Worm (Caenorhabditis elegans) whole organism, L4 larva: ENCODE data around the gene F58B4.3.

ENCODE experiments used
- D1046.2 ChIP-seq: fragments of 200-800 bp; sonication (Bioruptor generic); IDR thresholded peaks from 2 replicates; pipeline ENCODE4 v1.3.6; 2022; ENCODE audit warnings: missing genetic modification characterization, missing compliant biosample characterization
- F10B5.3 ChIP-seq: sonication (generic microtip); optimal IDR thresholded peaks from 2 replicates; lab custom pipeline; 2016; ENCODE audit warnings: mild to moderate bottlenecking, missing genetic modification characterization, missing compliant biosample characterization
- T26A8.4 ChIP-seq: fragments of 200-800 bp; sonication (Bioruptor generic); IDR thresholded peaks from 2 replicates; pipeline ENCODE4 v1.3.6; 2022; ENCODE audit warnings: missing genetic modification characterization, missing compliant biosample characterization
- Y105C5A.15 ChIP-seq: fragments of 200-800 bp; sonication (Bioruptor generic); IDR thresholded peaks from 2 replicates; pipeline ENCODE4 v1.3.6; 2022; ENCODE audit warnings: missing genetic modification characterization, missing compliant biosample characterization
- aha-1 ChIP-seq: fragments of 150-350 bp; peaks from one replicate; lab custom pipeline; 2014; ENCODE audit warnings: missing biosample characterization, missing genetic modification characterization
- ama-1 ChIP-seq: fragments of 150-350 bp; optimal IDR thresholded peaks from 2 replicates; lab custom pipeline; 2014; ENCODE audit warnings: inconsistent platforms, mixed read lengths
- ceh-20 ChIP-seq: fragments of 200-800 bp; sonication (Bioruptor generic); IDR thresholded peaks from 2 replicates; pipeline ENCODE4 v1.3.6; 2022; ENCODE audit warnings: missing genetic modification reagents, missing genetic modification characterization, missing compliant biosample characterization
- ces-1 ChIP-seq: fragments of 150-350 bp; sonication (generic microtip); optimal IDR thresholded peaks from 4 replicates; lab custom pipeline; 2014; ENCODE audit warnings: missing biosample characterization, missing genetic modification reagents, missing genetic modification characterization
- daf-16 ChIP-seq, 3 experiments: sonication (generic microtip); optimal IDR thresholded peaks; 2 replicates each; lab custom pipeline; 2016 to 2017; ENCODE audit warnings: missing genetic modification characterization in 3 of 3, missing genetic modification reagents in 3 of 3, mild to moderate bottlenecking in 2 of 3, missing compliant biosample characterization in 2 of 3, missing biosample characterization in 1 of 3, moderate library complexity in 1 of 3
- dmd-8 ChIP-seq: fragments of 200-800 bp; sonication (Bioruptor generic); IDR thresholded peaks from 2 replicates; pipeline ENCODE4 v1.3.6; 2022; ENCODE audit warnings: missing genetic modification characterization, missing compliant biosample characterization
- dmd-9 ChIP-seq: fragments of 200-800 bp; sonication (Bioruptor generic); IDR thresholded peaks from 2 replicates; pipeline ENCODE4 v1.3.6; 2022; ENCODE audit warnings: missing genetic modification reagents, missing genetic modification characterization, missing compliant biosample characterization
- dpl-1 ChIP-seq: fragments of 150-350 bp; optimal IDR thresholded peaks from 2 replicates; lab custom pipeline; 2014; ENCODE audit warnings: missing biosample characterization, missing genetic modification reagents, missing genetic modification characterization
- duxl-1 ChIP-seq: sonication (generic microtip); optimal IDR thresholded peaks from 2 replicates; lab custom pipeline; 2016; ENCODE audit warnings: mild to moderate bottlenecking, missing genetic modification characterization, moderate library complexity, missing compliant biosample characterization; ENCODE audit not compliant: poor library complexity
- egl-27 ChIP-seq: sonication (generic microtip); optimal IDR thresholded peaks from 3 replicates; lab custom pipeline; 2017; ENCODE audit warnings: missing biosample characterization, missing genetic modification reagents, missing genetic modification characterization
- egl-43 ChIP-seq: fragments of 200-800 bp; sonication (Bioruptor generic); IDR thresholded peaks from 2 replicates; pipeline ENCODE4 v1.3.6; 2022; ENCODE audit warnings: missing genetic modification reagents, missing genetic modification characterization, missing compliant biosample characterization
- hlh-30 ChIP-seq: sonication (generic microtip); optimal IDR thresholded peaks from 2 replicates; lab custom pipeline; 2017; ENCODE audit warnings: antibody characterized with exemption, mild to moderate bottlenecking, missing genetic modification characterization, missing compliant biosample characterization; ENCODE audit not compliant: insufficient read depth
- hmg-1.1 ChIP-seq: fragments of 200-800 bp; sonication (Bioruptor generic); IDR thresholded peaks from 2 replicates; pipeline ENCODE4 v1.3.6; 2022; ENCODE audit warnings: missing genetic modification reagents, missing genetic modification characterization, missing compliant biosample characterization
- jun-1 ChIP-seq: fragments of 150-350 bp; optimal IDR thresholded peaks from 2 replicates; lab custom pipeline; 2014; ENCODE audit warnings: missing biosample characterization, missing genetic modification reagents, missing genetic modification characterization
- lin-15B ChIP-seq: fragments of 150-350 bp; sonication (generic microtip); optimal IDR thresholded peaks from 3 replicates; lab custom pipeline; 2014; ENCODE audit warnings: missing biosample characterization, missing genetic modification characterization
- lin-38 ChIP-seq: fragments of 200-800 bp; sonication (Bioruptor generic); IDR thresholded peaks from 2 replicates; pipeline ENCODE4 v1.3.6; 2022; ENCODE audit warnings: missing genetic modification reagents, missing genetic modification characterization, missing compliant biosample characterization
- lin-39 ChIP-seq: fragments of 150-350 bp; optimal IDR thresholded peaks from 2 replicates; lab custom pipeline; 2014; ENCODE audit warnings: missing biosample characterization, missing genetic modification reagents, missing genetic modification characterization
- lir-3 ChIP-seq: sonication (generic microtip); optimal IDR thresholded peaks from 2 replicates; lab custom pipeline; 2016; ENCODE audit warnings: mild to moderate bottlenecking, missing genetic modification characterization, missing compliant biosample characterization
- lsy-2 ChIP-seq, 2 experiments: fragments of 150-350 bp in 1 of 2; sonication (generic microtip) in 1 of 2; optimal IDR thresholded peaks; 2 replicates each; lab custom pipeline; 2014 to 2017; ENCODE audit warnings: missing biosample characterization in 2 of 2, missing genetic modification characterization in 2 of 2
- mdl-1 ChIP-seq, 2 experiments: fragments of 150-350 bp in 1 of 2; sonication (generic microtip) in 1 of 2; optimal IDR thresholded peaks; 2 replicates each; lab custom pipeline; 2014 to 2017; ENCODE audit warnings: missing biosample characterization in 2 of 2, missing genetic modification characterization in 2 of 2
- mxl-2 ChIP-seq: fragments of 200-800 bp; sonication (Bioruptor generic); conservative IDR thresholded peaks from 2 replicates; pipeline ENCODE4 v1.3.6; 2022; ENCODE audit warnings: missing genetic modification reagents, missing genetic modification characterization, missing compliant biosample characterization
- nhr-11 ChIP-seq: fragments of 150-350 bp; optimal IDR thresholded peaks from 2 replicates; lab custom pipeline; 2014; ENCODE audit warnings: missing biosample characterization, missing genetic modification characterization
- nhr-111 ChIP-seq: fragments of 200-800 bp; sonication (Bioruptor generic); optimal IDR thresholded peaks from 2 replicates; lab custom pipeline; 2018; ENCODE audit warnings: mild to moderate bottlenecking, missing genetic modification characterization, missing compliant biosample characterization
- nhr-25 ChIP-seq: sonication (generic microtip); optimal IDR thresholded peaks from 2 replicates; lab custom pipeline; 2017; ENCODE audit warnings: missing genetic modification characterization, mild to moderate bottlenecking, missing compliant biosample characterization, antibody characterized with exemption, moderate library complexity, borderline replicate concordance; ENCODE audit not compliant: insufficient read depth
- nhr-42 ChIP-seq: fragments of 200-800 bp; sonication (Bioruptor generic); IDR thresholded peaks from 2 replicates; pipeline ENCODE4 v1.3.6; 2022; ENCODE audit warnings: missing genetic modification characterization, missing compliant biosample characterization
- nhr-6 ChIP-seq: fragments of 150-350 bp; optimal IDR thresholded peaks from 2 replicates; lab custom pipeline; 2014; ENCODE audit warnings: missing biosample characterization, missing genetic modification characterization
- nhr-77 ChIP-seq: fragments of 150-350 bp; optimal IDR thresholded peaks from 2 replicates; lab custom pipeline; 2014; ENCODE audit warnings: missing biosample characterization, missing genetic modification characterization
- skn-1 ChIP-seq: fragments of 150-350 bp; optimal IDR thresholded peaks from 2 replicates; lab custom pipeline; 2014; ENCODE audit warnings: missing biosample characterization, missing genetic modification characterization
- snpc-4 ChIP-seq: fragments of 150-350 bp; optimal IDR thresholded peaks from 2 replicates; lab custom pipeline; 2014; ENCODE audit warnings: missing biosample characterization, missing genetic modification characterization
- spr-1 ChIP-seq: sonication (generic microtip); optimal IDR thresholded peaks from 2 replicates; lab custom pipeline; 2016; ENCODE audit warnings: mild to moderate bottlenecking, missing genetic modification characterization, missing compliant biosample characterization
- unc-62 ChIP-seq, 3 experiments: fragments of 150-350 bp in 1 of 3; sonication (generic microtip); optimal IDR thresholded peaks in 2 of 3; peaks in 1 of 3; 1 replicate in 1 of 3; 2 replicates in 2 of 3; lab custom pipeline; 2014 to 2017; ENCODE audit warnings: missing biosample characterization in 3 of 3, missing genetic modification characterization in 3 of 3, missing genetic modification reagents in 3 of 3, missing genotype in 1 of 3
- zip-11 ChIP-seq: fragments of 200-800 bp; sonication (Bioruptor generic); IDR thresholded peaks from 2 replicates; pipeline ENCODE4 v1.3.6; 2022; ENCODE audit warnings: missing genetic modification characterization, missing compliant biosample characterization
- ztf-11 ChIP-seq: fragments of 150-350 bp; optimal IDR thresholded peaks from 2 replicates; lab custom pipeline; 2014; ENCODE audit warnings: missing biosample characterization, missing genetic modification characterization

F58B4.3 gene

DNA sequence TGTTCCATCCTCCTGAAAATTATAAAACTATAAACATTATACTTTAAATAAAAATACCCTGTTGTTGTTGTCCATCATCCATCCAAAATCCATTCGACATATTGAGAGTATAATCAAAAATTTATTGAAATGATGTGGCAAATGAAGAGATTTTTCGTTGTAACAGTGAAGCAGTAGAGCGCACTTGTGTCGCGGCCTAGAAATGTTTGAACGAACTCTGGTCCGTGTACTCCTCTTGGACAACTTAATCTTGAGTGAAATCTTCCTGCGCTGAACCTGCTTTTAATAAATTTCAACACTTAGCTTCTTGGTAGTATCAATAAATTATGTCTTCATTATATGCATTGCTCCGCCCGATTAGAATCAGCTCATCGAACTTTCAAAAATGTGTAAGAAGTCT is 35.0 kb upstream of the F58B4.3 start, which contains the start of the genes F32D8.14 and F32D8.5 (continued):
- no peak for TF ChIP-seq zip-11
- TF ChIP-seq Y105C5A.15 (GFP tag; lab: Robert Waterston, UW), result no peak
- TF ChIP-seq lin-39, result no peak
- no peak for TF ChIP-seq nhr-25
- TF ChIP-seq spr-1 (tag; lab: Kevin White, UChicago), result peak; percentile 32
- TF ChIP-seq egl-43 (GFP tag; lab: Robert Waterston, UW), result no peak
- peak; percentile 30 for TF ChIP-seq nhr-11

ce11 chrV:10896295-10896694 is 33.3 kb upstream of the F58B4.3 start, which contains the start of gene F32D8.13:
Gene F32D8.13 (minus strand): TSS chrV:10896543.
- TF ChIP-seq lin-38 (GFP tag; lab: Robert Waterston, UW) (peak; percentile 28; the same call in 1 of the 2 replicates), ama-1 (lab: Kevin White, UChicago) (peak; percentile 52), daf-16 (GFP tag; optimal IDR thresholded peaks at IDR 0.05; lab: Kevin White, UChicago) (no peak), daf-16 (tag; optimal IDR thresholded peaks at IDR 0.05; lab: Kevin White, UChicago) (peak; percentile 13), lsy-2 (tag; optimal IDR thresholded peaks at IDR 0.05; lab: Kevin White, UChicago) (peak in 1 of 2 experiments; percentile 31), ceh-20 (GFP tag; lab: Robert Waterston, UW) (no peak), aha-1 (peak; percentile 58), nhr-42 (0 out of 2 replicates have a peak, but pooled peaks have one; percentile 6), lir-3 (tag; lab: Kevin White, UChicago) (no peak), T26A8.4 (GFP tag; lab: Robert Waterston, UW) (peak; percentile 45), mdl-1 (tag; optimal IDR thresholded peaks at IDR 0.05; lab: Kevin White, UChicago) (no peak), hmg-1.1 (GFP tag; lab: Robert Waterston, UW) (no peak)

- no peak for TF ChIP-seq dpl-1 (GFP tag; lab: Kevin White, UChicago)
- no peak for TF ChIP-seq unc-62 (GFP tag; optimal IDR thresholded peaks at IDR 0.05 in 1 of 2; lab: Kevin White, UChicago)
- TF ChIP-seq unc-62 (tag; optimal IDR thresholded peaks at IDR 0.05; lab: Kevin White, UChicago), result no peak
- TF ChIP-seq nhr-6 (tag; lab: Kevin White, UChicago), result no peak
- TF ChIP-seq snpc-4 (tag; lab: Kevin White, UChicago), result no peak
- TF ChIP-seq, all 104 proteins: peak for 0
Measured at ce11 chrV:10896706-10897105, 32.9 kb upstream of the F58B4.3 start.

DNA sequence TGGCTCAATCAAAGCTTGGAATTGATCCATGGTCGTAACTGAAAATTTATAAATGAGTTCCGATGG is 32.7 kb upstream of the F58B4.3 start, which contains the start of gene sec-61.G:
Gene sec-61.G (minus strand): TSS at position 38 of the 66 bp plus-strand sequence.
- TF ChIP-seq jun-1 (tag; lab: Kevin White, UChicago), result no peak
- no peak for TF ChIP-seq nhr-77 (tag; lab: Kevin White, UChicago)
- no peak for TF ChIP-seq nhr-111 (GFP tag; lab: Kevin White, UChicago)
- TF ChIP-seq dmd-8 (GFP tag; lab: Robert Waterston, UW), result no peak
- no peak for TF ChIP-seq nhr-25
- no peak for TF ChIP-seq hlh-30
- no peak for TF ChIP-seq mxl-2 (GFP tag; lab: Robert Waterston, UW)
- no peak for TF ChIP-seq skn-1
- TF ChIP-seq lir-3 (tag; lab: Kevin White, UChicago), result no peak
- TF ChIP-seq duxl-1, result no peak
- no peak for TF ChIP-seq T26A8.4 (GFP tag; lab: Robert Waterston, UW)
- TF ChIP-seq lin-15B (tag; lab: Kevin White, UChicago), result no peak
- TF ChIP-seq F10B5.3 (tag; lab: Kevin White, UChicago), result no peak
- no peak for TF ChIP-seq dmd-9 (GFP tag; lab: Robert Waterston, UW)
- TF ChIP-seq ztf-11 (tag; lab: Kevin White, UChicago), result no peak
- no peak for TF ChIP-seq D1046.2 (GFP tag; lab: Robert Waterston, UW)
- TF ChIP-seq egl-27 (tag; lab: Kevin White, UChicago), result no peak
- no peak for TF ChIP-seq ces-1 (GFP tag; lab: Kevin White, UChicago)
